Worm (Caenorhabditis elegans) whole organism, mixed stage, embryonic: ENCODE results near the gene Y7A5A.20.

ENCODE experiments used
- M03D4.4 ChIP-seq: sonication (generic microtip); optimal IDR thresholded peaks from 2 replicates; lab custom pipeline; 2017; ENCODE audit warnings: mild to moderate bottlenecking, missing genetic modification characterization, missing compliant biosample characterization
- elt-1 ChIP-seq: sonication (generic microtip); optimal IDR thresholded peaks from 2 replicates; lab custom pipeline; 2017; ENCODE audit warnings: missing genetic modification characterization, mild to moderate bottlenecking, missing compliant biosample characterization, antibody characterized with exemption, moderate library complexity, borderline replicate concordance; ENCODE audit not compliant: insufficient read depth
- elt-3 ChIP-seq: fragments of 150-350 bp; optimal IDR thresholded peaks from 2 replicates; lab custom pipeline; 2014; ENCODE audit warnings: missing biosample characterization, missing genetic modification characterization
- nhr-237 ChIP-seq: fragments of 150-350 bp; optimal IDR thresholded peaks from 2 replicates; lab custom pipeline; 2014; ENCODE audit warnings: missing biosample characterization, missing genetic modification characterization
- nhr-76 ChIP-seq: sonication (generic microtip); optimal IDR thresholded peaks from 2 replicates; lab custom pipeline; 2017; ENCODE audit warnings: missing biosample characterization, missing genetic modification characterization
- tbx-8 ChIP-seq: fragments of 200-800 bp; sonication (Bioruptor generic); optimal IDR thresholded peaks from 2 replicates; lab custom pipeline; 2018; ENCODE audit warnings: mild to moderate bottlenecking, missing genetic modification characterization, moderate library complexity, missing compliant biosample characterization

- TF ChIP-seq tbx-8 (GFP tag; lab: Kevin White, UChicago) = no peak
- no peak for TF ChIP-seq elt-3 (tag; lab: Kevin White, UChicago)
- TF ChIP-seq nhr-237 (tag; lab: Kevin White, UChicago) = no peak
- TF ChIP-seq elt-1 (tag; lab: Kevin White, UChicago) = no peak
- no peak for TF ChIP-seq nhr-76 (tag; lab: Kevin White, UChicago)
- TF ChIP-seq M03D4.4 (tag; lab: Kevin White, UChicago) = no peak
These were observed 1.3 kb upstream of the Y7A5A.20 start, which contains the start of gene Y7A5A.9 for ce11 chrX:15826866-15827265.
